Fruit fly (Drosophila melanogaster) whole organism, embryonic: ENCODE results near the gene Eip75B.
A peak's percentile ranks its signal among the peaks of the same experiment; 100 is the strongest.

Source experiments
- ATbp ChIP-seq: fragments of 200-800 bp; sonication (Bioruptor generic); optimal IDR thresholded peaks from 2 replicates; lab custom pipeline; 2017; ENCODE audit warnings: missing biosample characterization, mild to moderate bottlenecking, missing genetic modification characterization, missing genetic modification reagents
- Asciz ChIP-seq: fragments of 200-800 bp; sonication (Bioruptor generic); optimal IDR thresholded peaks from 2 replicates; lab custom pipeline; 2017; ENCODE audit warnings: missing biosample characterization, mild to moderate bottlenecking, missing genetic modification characterization, missing genetic modification reagents
- CG10431 ChIP-seq: fragments of 200-800 bp; sonication (Bioruptor generic); optimal IDR thresholded peaks from 3 replicates; lab custom pipeline; 2018; ENCODE audit warnings: missing biosample characterization, mild to moderate bottlenecking, missing genetic modification characterization
- CG10565 ChIP-seq: fragments of 200-800 bp; sonication (Bioruptor generic); optimal IDR thresholded peaks from 3 replicates; lab custom pipeline; 2016; ENCODE audit warnings: missing biosample characterization, mild to moderate bottlenecking, missing genetic modification characterization
- CG11696 ChIP-seq: fragments of 200-800 bp; sonication (Bioruptor generic); IDR thresholded peaks from 2 replicates; pipeline ENCODE4 v1.3.6; 2022; ENCODE audit warnings: missing biosample characterization, missing genetic modification characterization
- CG12219 ChIP-seq: fragments of 200-800 bp; sonication (Bioruptor generic); optimal IDR thresholded peaks from 3 replicates; lab custom pipeline; 2018; ENCODE audit warnings: missing biosample characterization, mild to moderate bottlenecking, missing genetic modification characterization
- CG12769 ChIP-seq: fragments of 200-800 bp; sonication (Bioruptor generic); optimal IDR thresholded peaks from 2 replicates; lab custom pipeline; 2019; ENCODE audit warnings: missing biosample characterization, mild to moderate bottlenecking, missing genetic modification characterization, moderate library complexity
- CG13287 ChIP-seq: fragments of 200-800 bp; sonication (Bioruptor generic); IDR thresholded peaks from 2 replicates; pipeline ENCODE4 v1.3.6; 2022; ENCODE audit warnings: missing biosample characterization, missing genetic modification characterization; ENCODE audit not compliant: partially characterized antibody
- CG13296 ChIP-seq: fragments of 200-800 bp; sonication (Bioruptor generic); optimal IDR thresholded peaks from 3 replicates; lab custom pipeline; 2018; ENCODE audit warnings: missing biosample characterization, mild to moderate bottlenecking, missing genetic modification characterization
- CG13894 ChIP-seq: fragments of 200-800 bp; sonication (Bioruptor generic); optimal IDR thresholded peaks from 3 replicates; lab custom pipeline; 2018; ENCODE audit warnings: missing biosample characterization, mild to moderate bottlenecking, missing genetic modification characterization, moderate library complexity
- CG14050 ChIP-seq: fragments of 200-800 bp; sonication (Bioruptor generic); IDR thresholded peaks from 3 replicates; pipeline ENCODE4 v1.3.6; 2022; ENCODE audit warnings: missing biosample characterization, missing genetic modification characterization
- CG14710 ChIP-seq: fragments of 200-800 bp; sonication (Bioruptor generic); optimal IDR thresholded peaks from 3 replicates; lab custom pipeline; 2019; ENCODE audit warnings: missing biosample characterization, mild to moderate bottlenecking, missing genetic modification characterization, moderate library complexity
- CG15479 ChIP-seq: fragments of 200-800 bp; sonication (Bioruptor generic); optimal IDR thresholded peaks from 3 replicates; lab custom pipeline; 2019; ENCODE audit warnings: missing biosample characterization, mild to moderate bottlenecking, missing genetic modification characterization, moderate library complexity
- CG1647 ChIP-seq: fragments of 200-800 bp; sonication (Bioruptor generic); optimal IDR thresholded peaks from 3 replicates; lab custom pipeline; 2016; ENCODE audit warnings: missing biosample characterization, missing genetic modification characterization
- CG18599 ChIP-seq: fragments of 200-800 bp; sonication (Bioruptor generic); optimal IDR thresholded peaks from 3 replicates; lab custom pipeline; 2017; ENCODE audit warnings: missing biosample characterization, missing genetic modification characterization, mild to moderate bottlenecking, moderate library complexity, missing genetic modification reagents
- CG2116 ChIP-seq: fragments of 200-800 bp; sonication (Bioruptor generic); optimal IDR thresholded peaks from 3 replicates; lab custom pipeline; 2018; ENCODE audit warnings: missing biosample characterization, mild to moderate bottlenecking, missing genetic modification characterization
- CG2199 ChIP-seq: fragments of 200-800 bp; sonication (Bioruptor generic); IDR thresholded peaks from 3 replicates; pipeline ENCODE4 v1.3.6; 2022; ENCODE audit warnings: missing biosample characterization, missing genetic modification characterization
- CG34376 ChIP-seq: fragments of 200-800 bp; sonication (Bioruptor generic); optimal IDR thresholded peaks from 2 replicates; lab custom pipeline; 2018; ENCODE audit warnings: missing biosample characterization, mild to moderate bottlenecking, missing genetic modification characterization
- CG3726 ChIP-seq: fragments of 200-800 bp; sonication (Bioruptor generic); IDR thresholded peaks from 3 replicates; pipeline ENCODE4, ENCODE4 v1.3.6; 2022; ENCODE audit warnings: missing biosample characterization, missing genetic modification characterization
- CG4617 ChIP-seq: fragments of 200-800 bp; sonication (Bioruptor generic); optimal IDR thresholded peaks from 3 replicates; lab custom pipeline; 2016; ENCODE audit warnings: missing biosample characterization, missing genetic modification characterization, borderline replicate concordance
- CG6813 ChIP-seq: fragments of 200-800 bp; sonication (Bioruptor generic); optimal IDR thresholded peaks from 2 replicates; lab custom pipeline; 2017; ENCODE audit warnings: missing biosample characterization, missing genetic modification characterization, mild to moderate bottlenecking, moderate library complexity, missing genetic modification reagents
- CG7745 ChIP-seq: fragments of 200-800 bp; sonication (Bioruptor generic); optimal IDR thresholded peaks from 2 replicates; lab custom pipeline; 2018; ENCODE audit warnings: missing biosample characterization, mild to moderate bottlenecking, missing genetic modification characterization, moderate library complexity
- CG7839 ChIP-seq: fragments of 200-800 bp; sonication (Bioruptor generic); optimal IDR thresholded peaks from 3 replicates; lab custom pipeline; 2018; ENCODE audit warnings: missing biosample characterization, mild to moderate bottlenecking, missing genetic modification characterization, moderate library complexity
- CG7987 ChIP-seq: fragments of 200-800 bp; sonication (Bioruptor generic); optimal IDR thresholded peaks from 2 replicates; lab custom pipeline; 2018; ENCODE audit warnings: missing biosample characterization, mild to moderate bottlenecking, missing genetic modification characterization, moderate library complexity
- CG8290 ChIP-seq, 3 experiments: fragments of 200-800 bp; sonication (Bioruptor generic); optimal IDR thresholded peaks; 2 replicates each; lab custom pipeline; 2016 to 2019; ENCODE audit warnings: missing biosample characterization in 3 of 3, missing genetic modification characterization in 3 of 3, mild to moderate bottlenecking in 2 of 3, moderate library complexity in 1 of 3
- Dll ChIP-seq: fragments of 200-800 bp; sonication (Bioruptor generic); IDR thresholded peaks from 4 replicates; pipeline ENCODE4 v1.3.6; 2022; ENCODE audit warnings: missing biosample characterization, missing genetic modification characterization; ENCODE audit not compliant: partially characterized antibody
- Gsc ChIP-seq: fragments of 200-800 bp; sonication (Bioruptor generic); IDR thresholded peaks from 2 replicates; pipeline ENCODE4 v1.3.6; 2022; ENCODE audit warnings: missing biosample characterization, missing genetic modification characterization
- HLH3B ChIP-seq: fragments of 200-800 bp; sonication (Bioruptor generic); IDR thresholded peaks from 2 replicates; pipeline ENCODE4 v1.3.6; 2022; ENCODE audit warnings: missing biosample characterization, missing genetic modification characterization
- Hr39 ChIP-seq: fragments of >200 bp; optimal IDR thresholded peaks from 2 replicates; lab custom pipeline; 2017
- MBD-R2 ChIP-seq: fragments of 200-800 bp; sonication (Bioruptor generic); IDR thresholded peaks from 2 replicates; pipeline ENCODE4 v1.3.6; 2022; ENCODE audit warnings: missing biosample characterization, missing genetic modification characterization
- Med ChIP-seq: fragments of 200-800 bp; sonication (Bioruptor generic); peaks from one replicate; lab custom pipeline; 2016; ENCODE audit warnings: missing biosample characterization, missing genetic modification characterization, mild to moderate bottlenecking, inconsistent platforms, moderate library complexity
- Side ChIP-seq: fragments of 200-800 bp; sonication (Bioruptor generic); optimal IDR thresholded peaks from 2 replicates; lab custom pipeline; 2016; ENCODE audit warnings: missing biosample characterization, missing genetic modification characterization
- Sin3A ChIP-seq: fragments of >200 bp; optimal IDR thresholded peaks from 2 replicates; lab custom pipeline; 2018
- abd-A ChIP-seq: fragments of 200-800 bp; sonication (Bioruptor generic); optimal IDR thresholded peaks from 3 replicates; lab custom pipeline; 2019; ENCODE audit warnings: missing biosample characterization, mild to moderate bottlenecking, missing genetic modification characterization, moderate library complexity
- bowl ChIP-seq: fragments of 200-800 bp; sonication (Bioruptor generic); IDR thresholded peaks from 2 replicates; pipeline ENCODE4 v1.3.6; 2022; ENCODE audit warnings: missing biosample characterization, missing genetic modification characterization
- caup ChIP-seq: fragments of 200-800 bp; sonication (Bioruptor generic); optimal IDR thresholded peaks from 3 replicates; lab custom pipeline; 2017; ENCODE audit warnings: missing biosample characterization, mild to moderate bottlenecking, missing genetic modification characterization, moderate library complexity; ENCODE audit not compliant: severe bottlenecking
- esg ChIP-seq: fragments of 200-800 bp; sonication (Bioruptor generic); conservative IDR thresholded peaks from 2 replicates; pipeline ENCODE4 v1.3.6; 2022; ENCODE audit warnings: missing biosample characterization, missing genetic modification characterization
- gem ChIP-seq: fragments of 200-800 bp; sonication (Bioruptor generic); optimal IDR thresholded peaks from 2 replicates; lab custom pipeline; 2019; ENCODE audit warnings: missing biosample characterization, mild to moderate bottlenecking, missing genetic modification characterization, moderate library complexity
- h ChIP-seq: fragments of >200 bp; optimal IDR thresholded peaks from 2 replicates; lab custom pipeline; 2017
- her ChIP-seq: fragments of 200-800 bp; sonication (Bioruptor generic); optimal IDR thresholded peaks from 2 replicates; lab custom pipeline; 2016; ENCODE audit warnings: missing biosample characterization, missing genetic modification characterization
- lilli ChIP-seq: fragments of 200-800 bp; sonication (Bioruptor generic); optimal IDR thresholded peaks from 3 replicates; lab custom pipeline; 2016; ENCODE audit warnings: missing biosample characterization, missing genetic modification characterization
- mirr ChIP-seq: fragments of 200-800 bp; sonication (Bioruptor generic); optimal IDR thresholded peaks from 3 replicates; lab custom pipeline; 2018; ENCODE audit warnings: missing biosample characterization, mild to moderate bottlenecking, missing genetic modification characterization
- nom ChIP-seq: fragments of 200-800 bp; sonication (Bioruptor generic); optimal IDR thresholded peaks from 2 replicates; lab custom pipeline; 2017; ENCODE audit warnings: missing biosample characterization, missing genetic modification characterization, mild to moderate bottlenecking, moderate library complexity, missing genetic modification reagents
- otp ChIP-seq: fragments of 200-800 bp; sonication (Bioruptor generic); IDR thresholded peaks from 3 replicates; pipeline ENCODE4, ENCODE4 v1.3.6; 2022; ENCODE audit warnings: missing biosample characterization, missing genetic modification characterization
- sd ChIP-seq: fragments of 200-800 bp; sonication (Bioruptor generic); optimal IDR thresholded peaks from 3 replicates; lab custom pipeline; 2018; ENCODE audit warnings: missing biosample characterization, mild to moderate bottlenecking, missing genetic modification characterization, moderate library complexity
- sens ChIP-seq: fragments of 200-800 bp; sonication (Bioruptor generic); peaks from one replicate; lab custom pipeline; 2016; ENCODE audit warnings: missing biosample characterization, missing genetic modification characterization
- sug ChIP-seq: fragments of 200-800 bp; optimal IDR thresholded peaks from 2 replicates; lab custom pipeline; 2019; ENCODE audit warnings: missing biosample characterization, mild to moderate bottlenecking, missing genetic modification characterization, moderate library complexity
- tgo ChIP-seq: fragments of 200-800 bp; sonication (Bioruptor generic); IDR thresholded peaks from 3 replicates; pipeline ENCODE4 v1.3.6; 2022; ENCODE audit warnings: missing biosample characterization, missing genetic modification characterization
- zen2 ChIP-seq: fragments of 200-800 bp; sonication (Bioruptor generic); IDR thresholded peaks from 3 replicates; pipeline ENCODE4 v1.3.6; 2022; ENCODE audit warnings: missing biosample characterization, missing genetic modification characterization; ENCODE audit not compliant: partially characterized antibody

The Eip75B gene

dm6 chr3L:18002150-18002549, 62.3 kb downstream of the Eip75B start (continued):
- TF ChIP-seq CG7987 (GFP tag; lab: Kevin White, UChicago) (peak; percentile 14), HLH3B (GFP tag; lab: Robert Waterston, UW) (no peak), CG2199 (GFP tag; lab: Robert Waterston, UW) (peak; percentile 69; the same call in 2 of the 3 replicates), sens (GFP tag; lab: Kevin White, UChicago) (peak; percentile 3), CG15479 (GFP tag; lab: Kevin White, UChicago) (peak; percentile 43), caup (GFP tag; lab: Kevin White, UChicago) (peak; percentile 12), otp (peak; percentile 21; the same call in 1 of the 3 replicates), zen2 (no peak), CG8290 (GFP tag; optimal IDR thresholded peaks at IDR 0.05; lab: Kevin White, UChicago) (no peak), CG8290 (tag; optimal IDR thresholded peaks at IDR 0.05; lab: Kevin White, UChicago) (peak in 1 of 2 experiments; percentile 39), CG7745 (tag; lab: Kevin White, UChicago) (no peak), CG6813 (GFP tag; lab: Kevin White, UChicago) (peak; percentile 15), CG13296 (GFP tag; lab: Kevin White, UChicago) (no peak), CG18599 (GFP tag; lab: Kevin White, UChicago) (peak; percentile 39)

DNA sequence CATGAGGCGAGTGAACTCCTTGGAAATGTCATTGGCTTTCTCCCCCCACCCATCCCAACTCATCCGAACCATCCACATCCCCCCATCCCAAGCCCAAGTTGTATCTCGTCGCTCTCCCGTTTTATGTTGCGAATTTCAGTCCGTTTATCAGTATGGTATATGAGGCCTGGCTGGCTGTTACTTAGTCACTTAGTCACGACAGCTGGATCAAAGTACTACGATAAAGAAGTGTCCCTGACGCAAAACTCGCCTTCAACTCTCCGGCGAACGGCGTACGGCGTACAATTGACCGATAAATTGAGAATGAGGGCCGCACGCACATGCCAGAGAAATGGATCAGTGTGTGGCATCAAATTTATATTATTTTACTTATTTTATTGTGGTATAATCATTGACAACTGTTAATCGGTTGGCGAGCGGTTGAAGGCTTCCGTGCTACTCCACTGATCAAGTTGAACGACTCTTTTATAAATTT, 62.9 kb downstream of the Eip75B start:
- TF ChIP-seq CG34376 (GFP tag; lab: Kevin White, UChicago) = no peak
- TF ChIP-seq CG10431 (GFP tag; lab: Kevin White, UChicago) = no peak
- TF ChIP-seq her = no peak
- no peak for TF ChIP-seq CG12219 (GFP tag; lab: Kevin White, UChicago)
- no peak for TF ChIP-seq Sin3A
- TF ChIP-seq CG13287 (GFP tag; lab: Robert Waterston, UW) = no peak
- no peak for TF ChIP-seq CG2116 (GFP tag; lab: Kevin White, UChicago)
- TF ChIP-seq gem = no peak
- TF ChIP-seq CG14710 (tag; lab: Kevin White, UChicago) = no peak
- no peak for TF ChIP-seq tgo (GFP tag; lab: Robert Waterston, UW)
- peak; percentile 54 for TF ChIP-seq mirr (GFP tag; lab: Kevin White, UChicago)
- no peak for TF ChIP-seq CG14050
- no peak for TF ChIP-seq Side (GFP tag; lab: Kevin White, UChicago)
- no peak for TF ChIP-seq abd-A (tag; lab: Kevin White, UChicago)
- no peak for TF ChIP-seq ATbp (GFP tag; lab: Kevin White, UChicago)
- TF ChIP-seq CG11696 = no peak
- no peak for TF ChIP-seq bowl (GFP tag; lab: Robert Waterston, UW)
- TF ChIP-seq sd = no peak
- no peak for TF ChIP-seq esg (GFP tag; lab: Robert Waterston, UW)
- no peak for TF ChIP-seq CG13894 (tag; lab: Kevin White, UChicago)
- TF ChIP-seq Dll (GFP tag; lab: Robert Waterston, UW) = no peak
- TF ChIP-seq sens (GFP tag; lab: Kevin White, UChicago) = peak; percentile 26
- TF ChIP-seq CG4617 (GFP tag; lab: Kevin White, UChicago) = no peak
- TF ChIP-seq sug (tag; lab: Kevin White, UChicago) = peak; percentile 35
- no peak for TF ChIP-seq h (lab: Kevin White, UChicago)
- TF ChIP-seq Med (GFP tag; lab: Kevin White, UChicago) = no peak
- no peak for TF ChIP-seq CG3726
- TF ChIP-seq Hr39 (lab: Kevin White, UChicago) = no peak
- no peak for TF ChIP-seq CG1647
- no peak for TF ChIP-seq zen2
- TF ChIP-seq Asciz = no peak
- TF ChIP-seq Gsc (GFP tag; lab: Robert Waterston, UW) = no peak
- peak; percentile 80 for TF ChIP-seq nom (GFP tag; lab: Kevin White, UChicago)
- TF ChIP-seq MBD-R2 (GFP tag; lab: Robert Waterston, UW) = no peak
- peak; percentile 32 for TF ChIP-seq CG12769 (tag; lab: Kevin White, UChicago)
- no peak for TF ChIP-seq CG7839 (tag; lab: Kevin White, UChicago)
- TF ChIP-seq lilli (GFP tag; lab: Kevin White, UChicago) = no peak
- no peak for TF ChIP-seq CG10565
